Fruit fly (Drosophila melanogaster) whole organism, wandering third instar larva: ENCODE results near the gene alphaCOP.

Experiments
- Abd-B ChIP-seq: fragments of >200 bp; optimal IDR thresholded peaks from 2 replicates; lab custom pipeline; 2017; ENCODE audit warnings: missing biosample characterization, missing genetic modification characterization
- CG32264 ChIP-seq: fragments of 200-800 bp; sonication (Bioruptor generic); optimal IDR thresholded peaks from 2 replicates; lab custom pipeline; 2016; ENCODE audit warnings: missing biosample characterization, missing genetic modification characterization
- CG9705 ChIP-seq: fragments of 200-800 bp; sonication (Bioruptor generic); optimal IDR thresholded peaks from 2 replicates; lab custom pipeline; 2018; ENCODE audit warnings: missing biosample characterization, mild to moderate bottlenecking, missing genetic modification characterization
- Dfd ChIP-seq: fragments of >200 bp; optimal IDR thresholded peaks from 2 replicates; lab custom pipeline; 2017; ENCODE audit warnings: missing biosample characterization, missing genetic modification characterization
- Dif ChIP-seq: fragments of 200-275, 200-300 bp; sonication (Bioruptor generic); optimal IDR thresholded peaks from 2 replicates; lab custom pipeline; 2018; ENCODE audit warnings: missing biosample characterization, missing genetic modification characterization; ENCODE audit not compliant: partially characterized antibody
- HLH106 ChIP-seq: fragments of 200-800 bp; optimal IDR thresholded peaks from 3 replicates; lab custom pipeline; 2019; ENCODE audit warnings: missing biosample characterization, mild to moderate bottlenecking, missing genetic modification characterization, moderate library complexity
- Hnf4 ChIP-seq: fragments of 200-800 bp; sonication (Bioruptor generic); optimal IDR thresholded peaks from 2 replicates; lab custom pipeline; 2016; ENCODE audit warnings: missing biosample characterization, mild to moderate bottlenecking, missing genetic modification characterization
- Hr78 ChIP-seq: fragments of >200 bp; optimal IDR thresholded peaks from 2 replicates; lab custom pipeline; 2017; ENCODE audit warnings: missing biosample characterization, missing genetic modification characterization
- Hr83 ChIP-seq: fragments of 200-300 bp; sonication (Bioruptor generic); optimal IDR thresholded peaks from 2 replicates; lab custom pipeline; 2016; ENCODE audit warnings: missing biosample characterization, mild to moderate bottlenecking, missing genetic modification characterization, moderate library complexity; ENCODE audit not compliant: poor library complexity, severe bottlenecking
- Jra ChIP-seq: sonication (Bioruptor generic); optimal IDR thresholded peaks from 2 replicates; lab custom pipeline; 2016; ENCODE audit warnings: missing biosample characterization, missing genetic modification characterization
- Mio ChIP-seq: sonication (Bioruptor generic); optimal IDR thresholded peaks from 2 replicates; lab custom pipeline; 2016; ENCODE audit warnings: missing biosample characterization, missing genetic modification characterization
- Myc ChIP-seq: fragments of >200 bp; optimal IDR thresholded peaks from 2 replicates; lab custom pipeline; 2017
- N ChIP-seq: fragments of >200 bp; optimal IDR thresholded peaks from 2 replicates; lab custom pipeline; 2018; ENCODE audit warnings: missing biosample characterization, missing external identifiers, missing genetic modification characterization
- OdsH ChIP-seq: fragments of 200-800 bp; sonication (Bioruptor generic); optimal IDR thresholded peaks from 2 replicates; lab custom pipeline; 2016; ENCODE audit warnings: missing biosample characterization, mild to moderate bottlenecking, missing genetic modification characterization
- Rel ChIP-seq, 2 experiments: fragments of 200-800 bp; sonication (Bioruptor generic) in 1 of 2; optimal IDR thresholded peaks; 2 replicates in 1 of 2; 3 replicates in 1 of 2; lab custom pipeline; 2016 to 2019; ENCODE audit warnings: mild to moderate bottlenecking in 2 of 2, missing biosample characterization in 2 of 2, missing genetic modification characterization in 2 of 2, moderate library complexity in 1 of 2
- Sp1 ChIP-seq: fragments of 200-800 bp; sonication (Bioruptor generic); optimal IDR thresholded peaks from 3 replicates; lab custom pipeline; 2019; ENCODE audit warnings: missing biosample characterization, mild to moderate bottlenecking, missing genetic modification characterization, moderate library complexity
- Vsx2 ChIP-seq: fragments of 200-300, 225-300 bp; sonication (Bioruptor generic); optimal IDR thresholded peaks from 2 replicates; lab custom pipeline; 2018; ENCODE audit warnings: missing biosample characterization, missing genetic modification characterization; ENCODE audit not compliant: partially characterized antibody
- br ChIP-seq: fragments of 200-800 bp; sonication (Bioruptor generic); optimal IDR thresholded peaks from 2 replicates; lab custom pipeline; 2016; ENCODE audit warnings: missing biosample characterization, missing genetic modification characterization
- brk ChIP-seq: fragments of 200-800 bp; sonication (Bioruptor generic); optimal IDR thresholded peaks from 2 replicates; lab custom pipeline; 2016; ENCODE audit warnings: missing biosample characterization, mild to moderate bottlenecking, missing genetic modification characterization
- dmrt93B ChIP-seq: fragments of 200-800 bp; sonication (Bioruptor generic); optimal IDR thresholded peaks from 2 replicates; lab custom pipeline; 2018; ENCODE audit warnings: missing biosample characterization, mild to moderate bottlenecking, missing genetic modification characterization
- dsf ChIP-seq: sonication (Bioruptor generic); optimal IDR thresholded peaks from 2 replicates; lab custom pipeline; 2016; ENCODE audit warnings: missing biosample characterization, missing genetic modification characterization, borderline replicate concordance
- ey ChIP-seq: fragments of 200-800 bp; sonication (Bioruptor generic); optimal IDR thresholded peaks from 2 replicates; lab custom pipeline; 2016; ENCODE audit warnings: missing biosample characterization, missing genetic modification characterization
- foxo ChIP-seq, 2 experiments: fragments of 200-800 bp; sonication (Bioruptor generic); optimal IDR thresholded peaks; 2 replicates in 1 of 2; 3 replicates in 1 of 2; lab custom pipeline; 2016 to 2017; ENCODE audit warnings: missing biosample characterization in 2 of 2, missing genetic modification characterization in 2 of 2
- fru ChIP-seq: fragments of 200-800 bp; sonication (Bioruptor generic); optimal IDR thresholded peaks from 3 replicates; lab custom pipeline; 2016; ENCODE audit warnings: missing biosample characterization, mild to moderate bottlenecking, missing genetic modification characterization
- jim ChIP-seq: fragments of 175-275, 200-325 bp; sonication (Bioruptor generic); optimal IDR thresholded peaks from 2 replicates; lab custom pipeline; 2016; ENCODE audit warnings: missing biosample characterization, mild to moderate bottlenecking, missing genetic modification characterization
- lola ChIP-seq: fragments of >200 bp; optimal IDR thresholded peaks from 2 replicates; lab custom pipeline; 2017; ENCODE audit warnings: missing biosample characterization, missing genetic modification characterization
- psq ChIP-seq: fragments of 200-800 bp; sonication (Bioruptor generic); optimal IDR thresholded peaks from 3 replicates; lab custom pipeline; 2017; ENCODE audit warnings: missing biosample characterization, mild to moderate bottlenecking, missing genetic modification characterization, moderate library complexity
- rgr ChIP-seq: fragments of 200-800 bp; sonication (Bioruptor generic); optimal IDR thresholded peaks from 3 replicates; lab custom pipeline; 2016; ENCODE audit warnings: missing biosample characterization, mild to moderate bottlenecking, missing genetic modification characterization
- sage ChIP-seq: fragments of 200-800 bp; sonication (Bioruptor generic); optimal IDR thresholded peaks from 2 replicates; lab custom pipeline; 2016; ENCODE audit warnings: missing biosample characterization, mild to moderate bottlenecking, missing genetic modification characterization
- sv ChIP-seq: fragments of 200-800 bp; sonication (Bioruptor generic); optimal IDR thresholded peaks from 3 replicates; lab custom pipeline; 2016; ENCODE audit warnings: missing biosample characterization, missing genetic modification characterization
- tai ChIP-seq: sonication (Bioruptor generic); optimal IDR thresholded peaks from 2 replicates; lab custom pipeline; 2016; ENCODE audit warnings: missing biosample characterization, missing genetic modification characterization
- usp ChIP-seq: fragments of >200 bp; optimal IDR thresholded peaks from 2 replicates; lab custom pipeline; 2017; ENCODE audit warnings: missing biosample characterization, missing genetic modification characterization
- woc ChIP-seq: sonication (Bioruptor generic); optimal IDR thresholded peaks from 2 replicates; lab custom pipeline; 2016; ENCODE audit warnings: missing biosample characterization, mild to moderate bottlenecking, missing genetic modification characterization

Gene alphaCOP

dm6 chr3L:1652700-1653200, 7.8 kb upstream of the alphaCOP start, which contains the start of the genes CG7970 and Vta1:
CG7970 (plus strand) TSS chr3L:1652750.
Vta1 (minus strand) TSS chr3L:1652900.
- TF ChIP-seq Hnf4 (GFP tag; lab: Kevin White, UChicago) (no peak), jim (GFP tag; lab: Kevin White, UChicago) (no peak), Hr78 (GFP tag; lab: Kevin White, UChicago) (no peak), Dfd (GFP tag; lab: Kevin White, UChicago) (no peak), Dif (GFP tag; lab: Kevin White, UChicago) (no peak), Rel (GFP tag; optimal IDR thresholded peaks at IDR 0.05; lab: Kevin White, UChicago) (no peak), Rel (tag; optimal IDR thresholded peaks at IDR 0.05; lab: Kevin White, UChicago) (no peak), Hr83 (peak; percentile 35), usp (GFP tag; lab: Kevin White, UChicago) (no peak)

dm6 chr3L:1649363-1649762, 4.4 kb upstream of the alphaCOP start:
- TF ChIP-seq tai (GFP tag; lab: Kevin White, UChicago) (no peak), CG32264 (GFP tag; lab: Kevin White, UChicago) (no peak), Myc (lab: Kevin White, UChicago) (no peak), psq (GFP tag; lab: Kevin White, UChicago) (no peak)

- no peak for TF ChIP-seq fru (GFP tag; lab: Kevin White, UChicago)
- TF ChIP-seq N (GFP tag; lab: Kevin White, UChicago): no peak
- TF ChIP-seq Hr83: no peak
- TF ChIP-seq Dif (GFP tag; lab: Kevin White, UChicago): peak; percentile 10
- TF ChIP-seq Rel (GFP tag; optimal IDR thresholded peaks at IDR 0.05; lab: Kevin White, UChicago): no peak
- TF ChIP-seq Rel (tag; optimal IDR thresholded peaks at IDR 0.05; lab: Kevin White, UChicago): no peak
- TF ChIP-seq brk (GFP tag; lab: Kevin White, UChicago): no peak
- no peak for TF ChIP-seq Sp1 (GFP tag; lab: Kevin White, UChicago)
These were observed 3.8 kb upstream of the alphaCOP start, which contains the start of gene CG13920 for dm6 chr3L:1648690-1649355. CG13920 (plus strand) TSS chr3L:1648944.

DNA sequence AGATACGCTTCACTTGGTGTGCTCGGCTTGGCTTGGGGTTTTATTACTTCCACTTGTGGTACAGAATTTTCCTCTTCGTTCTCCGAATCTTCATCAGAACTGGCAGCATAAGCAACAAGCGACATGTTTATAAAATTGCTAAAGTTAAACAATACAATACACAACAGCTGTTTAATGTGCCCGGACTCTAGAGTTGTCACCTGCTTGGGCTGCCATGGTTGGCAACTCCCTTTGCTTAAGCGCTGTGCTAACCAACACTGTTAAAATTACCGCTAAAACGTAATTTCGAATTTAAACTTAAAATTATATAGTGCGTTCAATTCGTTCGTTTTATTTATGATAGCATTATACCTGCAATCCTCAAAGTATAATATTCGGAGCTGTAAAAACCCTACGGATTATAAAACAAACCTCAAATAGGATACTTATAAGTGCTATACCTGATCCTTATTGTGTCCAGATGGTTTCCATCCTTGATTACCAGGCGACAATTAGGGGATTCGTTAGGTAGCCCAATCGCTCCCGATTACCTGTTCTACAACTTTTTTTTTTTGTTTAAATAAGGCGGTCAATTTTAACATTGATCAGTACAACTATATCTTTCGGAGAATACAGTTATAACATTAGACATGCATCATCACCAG, 2.4 kb upstream of the alphaCOP start, which contains the start of the genes CG17249 and Bro:
CG17249 (minus strand) TSS at position 189 of the 644 bp plus-strand sequence.
Bro (plus strand) TSS at position 594 of the 644 bp plus-strand sequence.
- TF ChIP-seq psq (GFP tag; lab: Kevin White, UChicago) (peak; percentile 2), sv (GFP tag; lab: Kevin White, UChicago) (peak; percentile 38), ey (GFP tag; lab: Kevin White, UChicago) (peak; percentile 37), sage (GFP tag; lab: Kevin White, UChicago) (no peak), Dfd (GFP tag; lab: Kevin White, UChicago) (no peak), OdsH (GFP tag; lab: Kevin White, UChicago) (peak; percentile 16), foxo (GFP tag; optimal IDR thresholded peaks at IDR 0.05; lab: Kevin White, UChicago) (peak in 1 of 2 experiments; percentile 44), Myc (lab: Kevin White, UChicago) (peak; percentile 51), Hnf4 (GFP tag; lab: Kevin White, UChicago) (peak; percentile 80), Hr83 (peak; percentile 86), Vsx2 (no peak), Dif (GFP tag; lab: Kevin White, UChicago) (peak; percentile 25), rgr (GFP tag; lab: Kevin White, UChicago) (peak; percentile 67)

DNA sequence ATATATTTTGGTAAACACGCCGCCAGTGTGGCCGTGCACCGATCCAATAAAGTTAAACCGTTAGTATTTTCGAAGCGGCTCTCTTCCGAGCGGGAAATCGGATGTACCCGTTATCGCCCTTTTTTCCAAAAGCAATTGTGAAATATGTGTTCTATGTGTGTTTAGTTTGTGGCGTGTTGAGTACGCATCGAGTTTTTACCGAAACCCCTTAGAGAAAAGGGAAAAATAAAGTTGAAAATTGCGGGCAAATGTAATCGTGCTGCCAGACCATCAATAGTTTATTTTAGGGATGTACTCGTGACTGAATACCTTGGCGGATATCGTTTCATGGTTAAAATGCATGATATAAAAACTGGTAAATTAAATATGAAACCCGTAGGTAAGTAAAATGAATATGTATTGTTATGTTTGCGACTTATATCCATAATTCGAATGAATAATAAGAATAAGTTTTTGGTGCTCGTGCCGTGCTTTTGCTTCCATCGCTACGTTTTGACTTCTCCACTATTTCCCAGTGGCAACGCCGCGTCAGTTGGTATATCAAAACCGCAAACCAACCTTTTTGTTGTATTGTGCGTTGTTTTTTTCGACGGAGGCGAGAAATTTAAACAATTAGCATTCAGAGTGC, 5.7 kb downstream of the alphaCOP start, which contains the start of the genes Mettl2 and Bgb:
Mettl2 (minus strand) TSS at position 51 of the 628 bp plus-strand sequence.
Bgb (plus strand) TSS at position 527 of the 628 bp plus-strand sequence.
- TF ChIP-seq Hnf4 (GFP tag; lab: Kevin White, UChicago): no peak
- peak; percentile 86 for TF ChIP-seq fru (GFP tag; lab: Kevin White, UChicago)
- no peak for TF ChIP-seq Abd-B (GFP tag; lab: Kevin White, UChicago)
- TF ChIP-seq sv (GFP tag; lab: Kevin White, UChicago): peak; percentile 62
- peak; percentile 8 for TF ChIP-seq Hr83
- TF ChIP-seq lola (GFP tag; lab: Kevin White, UChicago): no peak
- peak; percentile 71 for TF ChIP-seq OdsH (GFP tag; lab: Kevin White, UChicago)
- TF ChIP-seq CG9705 (GFP tag; lab: Kevin White, UChicago): peak; percentile 79
- no peak for TF ChIP-seq Vsx2
- TF ChIP-seq Mio (GFP tag; lab: Kevin White, UChicago): no peak
- peak; percentile 89 for TF ChIP-seq HLH106 (tag; lab: Kevin White, UChicago)
- TF ChIP-seq woc: peak; percentile 94
- peak; percentile 54 for TF ChIP-seq Sp1 (GFP tag; lab: Kevin White, UChicago)
- no peak for TF ChIP-seq sage (GFP tag; lab: Kevin White, UChicago)
- TF ChIP-seq usp (GFP tag; lab: Kevin White, UChicago): no peak
- peak; percentile 62 for TF ChIP-seq psq (GFP tag; lab: Kevin White, UChicago)
- TF ChIP-seq tai (GFP tag; lab: Kevin White, UChicago): no peak
- no peak for TF ChIP-seq dsf
- no peak for TF ChIP-seq Jra
- peak; percentile 77 for TF ChIP-seq dmrt93B
- no peak for TF ChIP-seq jim (GFP tag; lab: Kevin White, UChicago)
- TF ChIP-seq br (GFP tag; lab: Kevin White, UChicago): peak; percentile 82
- peak in 1 of 2 experiments; percentile 89 for TF ChIP-seq foxo (GFP tag; optimal IDR thresholded peaks at IDR 0.05; lab: Kevin White, UChicago)
- TF ChIP-seq brk (GFP tag; lab: Kevin White, UChicago): no peak
- peak; percentile 83 for TF ChIP-seq ey (GFP tag; lab: Kevin White, UChicago)
- peak; percentile 56 for TF ChIP-seq CG32264 (GFP tag; lab: Kevin White, UChicago)
- no peak for TF ChIP-seq Hr78 (GFP tag; lab: Kevin White, UChicago)
- no peak for TF ChIP-seq Dfd (GFP tag; lab: Kevin White, UChicago)
